Fruit fly (Drosophila melanogaster): ENCODE data around the gene CG11403.

DNA sequence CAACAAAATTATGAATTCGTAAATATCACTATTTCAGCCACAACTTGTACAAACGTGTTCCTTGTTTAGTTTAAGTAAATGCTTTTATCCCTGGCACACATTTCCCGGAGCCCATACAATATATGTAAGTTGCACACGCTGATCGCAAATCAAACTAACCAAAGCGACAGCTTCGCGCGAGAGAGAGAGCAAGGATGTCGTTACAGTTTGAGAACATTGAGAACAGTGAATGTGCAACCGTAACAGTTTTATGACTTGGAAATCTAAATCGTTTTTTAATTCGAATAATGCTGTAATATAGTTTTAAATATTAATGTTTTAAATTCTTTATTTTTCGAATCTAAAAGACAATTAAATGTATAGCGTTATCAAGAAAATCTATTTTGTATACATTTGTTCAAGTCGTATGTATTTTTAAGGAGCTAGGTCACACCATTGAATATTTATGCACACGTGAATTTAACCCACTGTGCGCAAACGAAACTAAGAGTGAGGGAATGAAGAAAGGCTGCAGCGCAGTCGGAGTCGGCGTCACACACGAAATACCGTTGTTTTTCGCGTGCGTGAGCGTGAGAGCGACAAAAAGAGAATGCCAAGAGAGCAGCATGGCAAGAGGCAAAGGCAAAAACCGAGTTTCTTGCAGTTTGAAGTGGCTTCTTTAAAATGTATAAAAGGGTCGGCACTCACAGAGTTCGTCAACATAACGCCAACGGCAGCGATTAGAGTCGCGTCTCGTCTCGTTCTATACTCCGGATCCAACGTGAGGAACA, 30.2 kb downstream of the CG11403 start, which contains the start of gene CG11382:
- TF ChIP-seq Sox102F (GFP tag; optimal IDR thresholded peaks at IDR 0.05) (no peak), CHES-1-like (GFP tag; optimal IDR thresholded peaks at IDR 0.05) (no peak), eve (GFP tag; optimal IDR thresholded peaks at IDR 0.05) (no peak)
